Worm (Caenorhabditis elegans) whole organism, L3 larva: ENCODE data around the gene F53E4.2.

Experiments
- R02D3.7 ChIP-seq: fragments of 150-350 bp; optimal IDR thresholded peaks from 2 replicates; lab custom pipeline; 2014; ENCODE audit warnings: missing biosample characterization, missing genetic modification characterization
- ZK546.5 ChIP-seq: sonication (generic microtip); optimal IDR thresholded peaks from 2 replicates; lab custom pipeline; 2017; ENCODE audit warnings: missing biosample characterization, missing genetic modification characterization
- ama-1 ChIP-seq: fragments of 150-350 bp; optimal IDR thresholded peaks from 2 replicates; lab custom pipeline; 2018
- ceh-28 ChIP-seq: fragments of 150-350 bp; optimal IDR thresholded peaks from 2 replicates; lab custom pipeline; 2014; ENCODE audit warnings: missing biosample characterization, missing genetic modification reagents, missing genetic modification characterization
- ceh-82 ChIP-seq: fragments of 150-350 bp; optimal IDR thresholded peaks from 2 replicates; lab custom pipeline; 2014; ENCODE audit warnings: missing biosample characterization, missing genetic modification characterization
- daf-12 ChIP-seq: fragments of 150-350 bp; optimal IDR thresholded peaks from 2 replicates; lab custom pipeline; 2014; ENCODE audit warnings: missing biosample characterization, missing genetic modification reagents, missing genetic modification characterization
- egl-27 ChIP-seq: sonication (generic microtip); optimal IDR thresholded peaks from 4 replicates; lab custom pipeline; 2017; ENCODE audit warnings: missing biosample characterization, missing genetic modification reagents, missing genetic modification characterization
- egl-5 ChIP-seq: fragments of 150-350 bp; optimal IDR thresholded peaks from 2 replicates; lab custom pipeline; 2017; ENCODE audit warnings: missing biosample characterization, missing genetic modification reagents, missing genetic modification characterization, inconsistent platforms
- elt-1 ChIP-seq: fragments of 150-350 bp; optimal IDR thresholded peaks from 2 replicates; lab custom pipeline; 2014; ENCODE audit warnings: missing biosample characterization, missing genetic modification characterization
- elt-2 ChIP-seq: sonication (generic microtip); optimal IDR thresholded peaks from 2 replicates; lab custom pipeline; 2016; ENCODE audit warnings: missing genetic modification reagents, mild to moderate bottlenecking, missing genetic modification characterization, missing compliant biosample characterization
- elt-3 ChIP-seq, 3 experiments: fragments of 150-350 bp in 1 of 3; sonication (generic microtip) in 2 of 3; optimal IDR thresholded peaks; 2 replicates in 2 of 3; 4 replicates in 1 of 3; lab custom pipeline; 2014 to 2017; ENCODE audit warnings: missing biosample characterization in 3 of 3, missing genetic modification characterization in 3 of 3
- eor-1 ChIP-seq, 2 experiments: fragments of 150-350 bp; optimal IDR thresholded peaks; 2 replicates each; lab custom pipeline; 2014 to 2018; ENCODE audit warnings: missing biosample characterization in 2 of 2, missing genetic modification characterization in 2 of 2
- fkh-10 ChIP-seq: sonication (generic microtip); optimal IDR thresholded peaks from 2 replicates; lab custom pipeline; 2017; ENCODE audit warnings: missing biosample characterization, missing genetic modification reagents, missing genetic modification characterization
- fos-1 ChIP-seq: fragments of 150-350 bp; optimal IDR thresholded peaks from 2 replicates; lab custom pipeline; 2014; ENCODE audit warnings: missing biosample characterization, missing genetic modification characterization
- hmg-11 ChIP-seq: sonication (generic microtip); optimal IDR thresholded peaks from 2 replicates; lab custom pipeline; 2016; ENCODE audit warnings: missing genetic modification characterization, missing compliant biosample characterization
- lin-15B ChIP-seq: fragments of 150-350 bp; optimal IDR thresholded peaks from 2 replicates; lab custom pipeline; 2014; ENCODE audit warnings: missing biosample characterization, missing genetic modification characterization
- lin-39 ChIP-seq: fragments of 150-350 bp; optimal IDR thresholded peaks from 2 replicates; lab custom pipeline; 2018; ENCODE audit warnings: missing biosample characterization, missing genetic modification reagents, missing genetic modification characterization
- mdl-1 ChIP-seq: fragments of 150-350 bp; optimal IDR thresholded peaks from 2 replicates; lab custom pipeline; 2014; ENCODE audit warnings: missing biosample characterization, missing genetic modification characterization
- mml-1 ChIP-seq: fragments of 150-350 bp; sonication (generic microtip); optimal IDR thresholded peaks from 3 replicates; lab custom pipeline; 2014; ENCODE audit warnings: missing biosample characterization, missing genetic modification characterization
- nfya-1 ChIP-seq: sonication (generic microtip); optimal IDR thresholded peaks from 2 replicates; lab custom pipeline; 2017; ENCODE audit warnings: missing genetic modification characterization, mild to moderate bottlenecking, missing compliant biosample characterization, antibody characterized with exemption, moderate library complexity; ENCODE audit not compliant: insufficient read depth
- nhr-11 ChIP-seq: fragments of 150-350 bp; optimal IDR thresholded peaks from 2 replicates; lab custom pipeline; 2014; ENCODE audit warnings: missing biosample characterization, missing genetic modification characterization
- nhr-12 ChIP-seq: fragments of 150-350 bp; optimal IDR thresholded peaks from 2 replicates; lab custom pipeline; 2014; ENCODE audit warnings: missing biosample characterization, missing genetic modification characterization
- nhr-237 ChIP-seq: fragments of 150-350 bp; optimal IDR thresholded peaks from 2 replicates; lab custom pipeline; 2014; ENCODE audit warnings: missing biosample characterization, missing genetic modification characterization
- nhr-25 ChIP-seq: sonication (generic microtip); optimal IDR thresholded peaks from 2 replicates; lab custom pipeline; 2017; ENCODE audit warnings: missing biosample characterization, missing genetic modification characterization
- nhr-28 ChIP-seq: fragments of 150-350 bp; optimal IDR thresholded peaks from 2 replicates; lab custom pipeline; 2014; ENCODE audit warnings: missing biosample characterization, missing genetic modification characterization
- nhr-67 ChIP-seq: fragments of 150-350 bp; optimal IDR thresholded peaks from 2 replicates; lab custom pipeline; 2014; ENCODE audit warnings: missing biosample characterization, missing genetic modification characterization
- nhr-76 ChIP-seq: fragments of 150-350 bp; sonication (generic microtip); optimal IDR thresholded peaks from 5 replicates; lab custom pipeline; 2014; ENCODE audit warnings: missing biosample characterization, missing genetic modification characterization
- nhr-77 ChIP-seq: fragments of 150-350 bp; optimal IDR thresholded peaks from 2 replicates; lab custom pipeline; 2014; ENCODE audit warnings: missing biosample characterization, missing genetic modification characterization
- pha-4 ChIP-seq: fragments of 150-350 bp; optimal IDR thresholded peaks from 2 replicates; lab custom pipeline; 2014; ENCODE audit warnings: missing biosample characterization, missing genetic modification reagents, missing genetic modification characterization
- pqm-1 ChIP-seq: fragments of 150-350 bp; optimal IDR thresholded peaks from 2 replicates; lab custom pipeline; 2017; ENCODE audit warnings: missing biosample characterization, missing genetic modification characterization, inconsistent platforms
- sea-2 ChIP-seq: fragments of 150-350 bp; sonication (generic microtip); optimal IDR thresholded peaks from 4 replicates; lab custom pipeline; 2014; ENCODE audit warnings: missing biosample characterization, missing genetic modification reagents, missing genetic modification characterization
- skn-1 ChIP-seq: fragments of 150-350 bp; optimal IDR thresholded peaks from 2 replicates; lab custom pipeline; 2014; ENCODE audit warnings: missing biosample characterization, missing genetic modification characterization
- tbx-2 ChIP-seq: sonication (generic microtip); optimal IDR thresholded peaks from 2 replicates; lab custom pipeline; 2016; ENCODE audit warnings: mild to moderate bottlenecking, missing genetic modification characterization, missing compliant biosample characterization
- unc-39 ChIP-seq: sonication (generic microtip); optimal IDR thresholded peaks from 4 replicates; lab custom pipeline; 2017; ENCODE audit warnings: missing biosample characterization, missing genetic modification characterization
- unc-62 ChIP-seq: fragments of 150-350 bp; sonication (generic microtip); optimal IDR thresholded peaks from 4 replicates; lab custom pipeline; 2014; ENCODE audit warnings: missing biosample characterization, missing genetic modification reagents, missing genetic modification characterization
- zag-1 ChIP-seq: fragments of 150-350 bp; optimal IDR thresholded peaks from 2 replicates; lab custom pipeline; 2014; ENCODE audit warnings: missing biosample characterization, missing genetic modification characterization
- ztf-11 ChIP-seq: fragments of 150-350 bp; optimal IDR thresholded peaks from 2 replicates; lab custom pipeline; 2014; ENCODE audit warnings: missing biosample characterization, missing genetic modification characterization
- ztf-4 ChIP-seq: fragments of 150-350 bp; optimal IDR thresholded peaks from 2 replicates; lab custom pipeline; 2014; ENCODE audit warnings: missing biosample characterization, missing genetic modification characterization

Gene F53E4.2

ce11 chrV:15677222-15677621, 23.0 kb downstream of the F53E4.2 start, which contains the start of gene nhr-52:
nhr-52 (plus strand) TSS chrV:15677522.
- TF ChIP-seq R02D3.7 (no peak), fkh-10 (GFP tag; lab: Kevin White, UChicago) (no peak), nhr-25 (tag; lab: Kevin White, UChicago) (no peak), ZK546.5 (tag; lab: Kevin White, UChicago) (no peak), ztf-4 (tag; lab: Kevin White, UChicago) (no peak), nhr-77 (tag; lab: Kevin White, UChicago) (no peak), eor-1 (tag; optimal IDR thresholded peaks at IDR 0.05; lab: Kevin White, UChicago) (no peak), nhr-28 (tag; lab: Kevin White, UChicago) (no peak), zag-1 (tag; lab: Kevin White, UChicago) (no peak), egl-5 (tag; lab: Kevin White, UChicago) (no peak), elt-3 (tag; optimal IDR thresholded peaks at IDR 0.05; lab: Kevin White, UChicago) (no peak), nhr-76 (no peak), lin-39 (tag; lab: Kevin White, UChicago) (no peak)

ce11 chrV:15685599-15685998, 31.4 kb downstream of the F53E4.2 start, which contains the start of gene nhr-196:
nhr-196 (plus strand) TSS chrV:15685716.
- TF ChIP-seq elt-3 (tag; optimal IDR thresholded peaks at IDR 0.05; lab: Kevin White, UChicago) (no peak), nhr-77 (tag; lab: Kevin White, UChicago) (no peak), ZK546.5 (tag; lab: Kevin White, UChicago) (no peak), ceh-82 (tag; lab: Kevin White, UChicago) (no peak), nhr-25 (tag; lab: Kevin White, UChicago) (no peak), skn-1 (tag; lab: Kevin White, UChicago) (no peak), elt-2 (tag; lab: Kevin White, UChicago) (no peak), pqm-1 (tag; lab: Kevin White, UChicago) (no peak), mdl-1 (tag; lab: Kevin White, UChicago) (no peak), pha-4 (tag; lab: Kevin White, UChicago) (no peak), nhr-12 (tag; lab: Kevin White, UChicago) (no peak), lin-39 (tag; lab: Kevin White, UChicago) (no peak), ama-1 (no peak), daf-12 (tag; lab: Kevin White, UChicago) (no peak), lin-15B (tag; lab: Kevin White, UChicago) (no peak), tbx-2 (tag; lab: Kevin White, UChicago) (no peak), elt-1 (tag; lab: Kevin White, UChicago) (no peak)

ce11 chrV:15687660-15688059, 33.4 kb downstream of the F53E4.2 start, which contains the start of gene nhr-197:
nhr-197 (plus strand) TSS chrV:15687960.
- TF ChIP-seq ceh-82 (tag; lab: Kevin White, UChicago) (no peak), unc-39 (tag; lab: Kevin White, UChicago) (no peak), fos-1 (tag; lab: Kevin White, UChicago) (no peak), zag-1 (tag; lab: Kevin White, UChicago) (no peak), nfya-1 (tag; lab: Kevin White, UChicago) (no peak), R02D3.7 (no peak), nhr-67 (no peak), elt-2 (tag; lab: Kevin White, UChicago) (no peak), nhr-77 (tag; lab: Kevin White, UChicago) (no peak), mml-1 (no peak), nhr-11 (tag; lab: Kevin White, UChicago) (no peak), nhr-12 (tag; lab: Kevin White, UChicago) (no peak), tbx-2 (tag; lab: Kevin White, UChicago) (no peak), unc-62 (GFP tag; lab: Kevin White, UChicago) (no peak), pha-4 (tag; lab: Kevin White, UChicago) (no peak), nhr-237 (tag; lab: Kevin White, UChicago) (no peak), sea-2 (no peak), nhr-25 (tag; lab: Kevin White, UChicago) (no peak)
- TF ChIP-seq, all 47 proteins: peak for 0

- no peak for TF ChIP-seq egl-5 (tag; lab: Kevin White, UChicago)
Observed at ce11 chrV:15689952-15690351, 35.7 kb downstream of the F53E4.2 start, which contains the start of gene nhr-268. nhr-268 (plus strand) TSS chrV:15690252.

- TF ChIP-seq ceh-28 (tag; lab: Kevin White, UChicago) (no peak), nhr-77 (tag; lab: Kevin White, UChicago) (no peak), ztf-11 (no peak), nhr-237 (tag; lab: Kevin White, UChicago) (no peak), tbx-2 (tag; lab: Kevin White, UChicago) (no peak), nhr-11 (tag; lab: Kevin White, UChicago) (no peak), lin-39 (tag; lab: Kevin White, UChicago) (no peak), ZK546.5 (tag; lab: Kevin White, UChicago) (no peak), egl-5 (tag; lab: Kevin White, UChicago) (no peak), fos-1 (tag; lab: Kevin White, UChicago) (no peak), hmg-11 (tag; lab: Kevin White, UChicago) (no peak), fkh-10 (GFP tag; lab: Kevin White, UChicago) (no peak), lin-15B (tag; lab: Kevin White, UChicago) (no peak), egl-27 (tag; lab: Kevin White, UChicago) (no peak), nhr-76 (no peak), nhr-67 (no peak)
Observed at ce11 chrV:15693682-15694081, 39.5 kb downstream of the F53E4.2 start, which contains the start of gene nhr-198. nhr-198 (plus strand) TSS chrV:15693994.
